Fruit fly (Drosophila melanogaster) whole organism, prepupa: ENCODE measurements around the gene bwa.

Experiments
- Blimp-1 ChIP-seq: fragments of 200-800 bp; sonication (Bioruptor generic); optimal IDR thresholded peaks from 3 replicates; lab custom pipeline; 2017; ENCODE audit warnings: missing biosample characterization, missing genetic modification characterization, mild to moderate bottlenecking, moderate library complexity, missing genetic modification reagents
- CG10631 ChIP-seq: fragments of 200-800 bp; sonication (Bioruptor generic); optimal IDR thresholded peaks from 2 replicates; lab custom pipeline; 2016; ENCODE audit warnings: missing biosample characterization, missing genetic modification characterization
- CG11294 ChIP-seq: fragments of 200-800 bp; sonication (Bioruptor generic); IDR thresholded peaks from 2 replicates; pipeline ENCODE4 v1.3.6; 2022; ENCODE audit warnings: missing biosample characterization, missing genetic modification characterization
- CG11902 ChIP-seq: fragments of 200-800 bp; sonication (Bioruptor generic); optimal IDR thresholded peaks from 3 replicates; lab custom pipeline; 2016; ENCODE audit warnings: missing biosample characterization, missing genetic modification characterization
- CG1621 ChIP-seq: fragments of 200-800 bp; sonication (Bioruptor generic); optimal IDR thresholded peaks from 3 replicates; lab custom pipeline; 2018; ENCODE audit warnings: missing biosample characterization, mild to moderate bottlenecking, missing genetic modification characterization
- CG16779 ChIP-seq: fragments of 200-800 bp; sonication (Bioruptor generic); optimal IDR thresholded peaks from 3 replicates; lab custom pipeline; 2017; ENCODE audit warnings: missing biosample characterization, mild to moderate bottlenecking, missing genetic modification characterization
- CG3032 ChIP-seq: fragments of 200-800 bp; optimal IDR thresholded peaks from 2 replicates; lab custom pipeline; 2019; ENCODE audit warnings: missing biosample characterization, mild to moderate bottlenecking, missing genetic modification characterization, moderate library complexity
- CG31627 ChIP-seq: fragments of 200-800 bp; sonication (Bioruptor generic); optimal IDR thresholded peaks from 3 replicates; lab custom pipeline; 2016; ENCODE audit warnings: missing biosample characterization, missing genetic modification characterization
- CG32006 ChIP-seq: fragments of 200-800 bp; sonication (Bioruptor generic); optimal IDR thresholded peaks from 3 replicates; lab custom pipeline; 2017; ENCODE audit warnings: missing biosample characterization, mild to moderate bottlenecking, missing genetic modification characterization
- CG34406 ChIP-seq: fragments of 200-800 bp; sonication (Bioruptor generic); optimal IDR thresholded peaks from 3 replicates; lab custom pipeline; 2016; ENCODE audit warnings: missing biosample characterization, missing genetic modification characterization
- CG3919 ChIP-seq: fragments of 200-800 bp; sonication (Bioruptor generic); optimal IDR thresholded peaks from 3 replicates; lab custom pipeline; 2016; ENCODE audit warnings: missing biosample characterization, missing genetic modification characterization
- CG4318 ChIP-seq: fragments of 200-800 bp; sonication (Bioruptor generic); optimal IDR thresholded peaks from 3 replicates; lab custom pipeline; 2017; ENCODE audit warnings: missing biosample characterization, mild to moderate bottlenecking, missing genetic modification characterization
- CG6276 ChIP-seq: fragments of 200-800 bp; sonication (Bioruptor generic); optimal IDR thresholded peaks from 2 replicates; lab custom pipeline; 2017; ENCODE audit warnings: missing biosample characterization, mild to moderate bottlenecking, missing genetic modification characterization
- CG6808 ChIP-seq: fragments of 200-800 bp; sonication (Bioruptor generic); optimal IDR thresholded peaks from 3 replicates; lab custom pipeline; 2017; ENCODE audit warnings: missing biosample characterization, missing genetic modification characterization, mild to moderate bottlenecking, moderate library complexity, missing genetic modification reagents
- CG7368 ChIP-seq: fragments of 200-800 bp; sonication (Bioruptor generic); optimal IDR thresholded peaks from 3 replicates; lab custom pipeline; 2016; ENCODE audit warnings: missing biosample characterization, missing genetic modification characterization
- CG8119 ChIP-seq: fragments of 200-800 bp; sonication (Bioruptor generic); IDR thresholded peaks from 3 replicates; pipeline ENCODE4 v1.3.6; 2022; ENCODE audit warnings: missing biosample characterization, missing genetic modification characterization
- CG8319 ChIP-seq: fragments of 200-800 bp; sonication (Bioruptor generic); optimal IDR thresholded peaks from 3 replicates; lab custom pipeline; 2016; ENCODE audit warnings: missing biosample characterization, missing genetic modification characterization
- CG8632 ChIP-seq: fragments of 200-800 bp; sonication (Bioruptor generic); optimal IDR thresholded peaks from 3 replicates; lab custom pipeline; 2016; ENCODE audit warnings: missing biosample characterization, missing genetic modification characterization
- CG9139 ChIP-seq: fragments of 200-800 bp; sonication (Bioruptor generic); optimal IDR thresholded peaks from 3 replicates; lab custom pipeline; 2017; ENCODE audit warnings: missing biosample characterization, mild to moderate bottlenecking, missing genetic modification characterization
- Eip75B ChIP-seq: fragments of 200-800 bp; sonication (Bioruptor generic); optimal IDR thresholded peaks from 3 replicates; lab custom pipeline; 2016; ENCODE audit warnings: missing biosample characterization, missing genetic modification characterization
- Eip78C ChIP-seq: fragments of 200-800 bp; sonication (Bioruptor generic); peaks from one replicate; lab custom pipeline; 2016; ENCODE audit warnings: missing biosample characterization, missing genetic modification characterization
- Eip93F ChIP-seq: fragments of 200-800 bp; sonication (Bioruptor generic); optimal IDR thresholded peaks from 2 replicates; lab custom pipeline; 2016; ENCODE audit warnings: missing biosample characterization, mild to moderate bottlenecking, missing genetic modification characterization
- Ets21C ChIP-seq: fragments of 200-800 bp; sonication (Bioruptor generic); optimal IDR thresholded peaks from 3 replicates; lab custom pipeline; 2016; ENCODE audit warnings: missing biosample characterization, missing genetic modification characterization
- Ets96B ChIP-seq: fragments of 200-800 bp; optimal IDR thresholded peaks from 2 replicates; lab custom pipeline; 2019; ENCODE audit warnings: missing biosample characterization, mild to moderate bottlenecking, missing genetic modification characterization, moderate library complexity
- Gug ChIP-seq: fragments of 200-800 bp; sonication (Bioruptor generic); IDR thresholded peaks from 2 replicates; pipeline ENCODE4 v1.3.6; 2022; ENCODE audit warnings: missing biosample characterization, missing genetic modification characterization
- Hr38 ChIP-seq: sonication (Bioruptor generic); optimal IDR thresholded peaks from 2 replicates; lab custom pipeline; 2016; ENCODE audit warnings: missing biosample characterization, missing genetic modification characterization
- Hr39 ChIP-seq: fragments of 200-800 bp; sonication (Bioruptor generic); optimal IDR thresholded peaks from 2 replicates; lab custom pipeline; 2016; ENCODE audit warnings: missing biosample characterization, missing genetic modification characterization
- Hr4 ChIP-seq: fragments of 200-800 bp; sonication (Bioruptor generic); optimal IDR thresholded peaks from 3 replicates; lab custom pipeline; 2016; ENCODE audit warnings: missing biosample characterization, missing genetic modification characterization
- Lpt ChIP-seq: fragments of 200-800 bp; sonication (Bioruptor generic); optimal IDR thresholded peaks from 3 replicates; lab custom pipeline; 2016; ENCODE audit warnings: missing biosample characterization, missing genetic modification characterization
- Met ChIP-seq: fragments of 200-800 bp; sonication (Bioruptor generic); optimal IDR thresholded peaks from 3 replicates; lab custom pipeline; 2016; ENCODE audit warnings: missing biosample characterization, missing genetic modification characterization
- OdsH ChIP-seq: fragments of 200-800 bp; sonication (Bioruptor generic); optimal IDR thresholded peaks from 3 replicates; lab custom pipeline; 2016; ENCODE audit warnings: missing biosample characterization, missing genetic modification characterization
- Smox ChIP-seq: fragments of 200-800 bp; sonication (Bioruptor generic); optimal IDR thresholded peaks from 3 replicates; lab custom pipeline; 2016; ENCODE audit warnings: missing biosample characterization, missing genetic modification characterization
- Sox102F ChIP-seq: fragments of 200-800 bp; sonication (Bioruptor generic); optimal IDR thresholded peaks from 2 replicates; lab custom pipeline; 2016; ENCODE audit warnings: missing biosample characterization, mild to moderate bottlenecking, missing genetic modification characterization
- Sox14 ChIP-seq: fragments of 200-800 bp; sonication (Bioruptor generic); optimal IDR thresholded peaks from 3 replicates; lab custom pipeline; 2016; ENCODE audit warnings: missing biosample characterization, missing genetic modification characterization
- Sox15 ChIP-seq: fragments of 200-800 bp; sonication (Bioruptor generic); optimal IDR thresholded peaks from 3 replicates; lab custom pipeline; 2016; ENCODE audit warnings: missing biosample characterization, missing genetic modification characterization
- acj6 ChIP-seq: fragments of 200-800 bp; sonication (Bioruptor generic); optimal IDR thresholded peaks from 3 replicates; lab custom pipeline; 2016; ENCODE audit warnings: missing biosample characterization, missing genetic modification characterization
- cyc ChIP-seq: fragments of 200-800 bp; sonication (Bioruptor generic); optimal IDR thresholded peaks from 3 replicates; lab custom pipeline; 2016; ENCODE audit warnings: missing biosample characterization, missing genetic modification characterization
- dac ChIP-seq: fragments of 200-800 bp; sonication (Bioruptor generic); optimal IDR thresholded peaks from 2 replicates; lab custom pipeline; 2017; ENCODE audit warnings: missing biosample characterization, mild to moderate bottlenecking, missing genetic modification characterization
- eg ChIP-seq: fragments of 200-800 bp; sonication (Bioruptor generic); IDR thresholded peaks from 3 replicates; pipeline ENCODE4 v1.3.6; 2022; ENCODE audit warnings: missing biosample characterization, missing genetic modification characterization
- fd59A ChIP-seq: fragments of 200-800 bp; sonication (Bioruptor generic); optimal IDR thresholded peaks from 2 replicates; lab custom pipeline; 2017; ENCODE audit warnings: missing biosample characterization, mild to moderate bottlenecking, missing genetic modification characterization, missing genetic modification reagents
- fkh ChIP-seq: fragments of 200-800 bp; sonication (Bioruptor generic); optimal IDR thresholded peaks from 3 replicates; lab custom pipeline; 2017; ENCODE audit warnings: missing biosample characterization, mild to moderate bottlenecking, missing genetic modification characterization, moderate library complexity
- lz ChIP-seq: fragments of 200-800 bp; sonication (Bioruptor generic); optimal IDR thresholded peaks from 3 replicates; lab custom pipeline; 2016; ENCODE audit warnings: missing biosample characterization, missing genetic modification characterization
- net ChIP-seq: fragments of 200-800 bp; sonication (Bioruptor generic); optimal IDR thresholded peaks from 3 replicates; lab custom pipeline; 2016; ENCODE audit warnings: missing biosample characterization, missing genetic modification characterization
- pdm3 ChIP-seq: fragments of 200-800 bp; sonication (Bioruptor generic); optimal IDR thresholded peaks from 3 replicates; lab custom pipeline; 2016; ENCODE audit warnings: missing biosample characterization, missing genetic modification characterization
- salr ChIP-seq, 2 experiments: fragments of 200-800 bp; sonication (Bioruptor generic); optimal IDR thresholded peaks; 3 replicates each; lab custom pipeline; 2016 to 2018; ENCODE audit warnings: missing biosample characterization in 2 of 2, missing genetic modification characterization in 2 of 2, mild to moderate bottlenecking in 1 of 2
- ss ChIP-seq, 2 experiments: fragments of 200-800 bp; sonication (Bioruptor generic); optimal IDR thresholded peaks; 2 replicates in 1 of 2; 3 replicates in 1 of 2; lab custom pipeline; 2017 to 2018; ENCODE audit warnings: mild to moderate bottlenecking in 2 of 2, missing biosample characterization in 2 of 2, missing genetic modification characterization in 2 of 2, moderate library complexity in 1 of 2
- topi ChIP-seq: fragments of 200-800 bp; sonication (Bioruptor generic); optimal IDR thresholded peaks from 3 replicates; lab custom pipeline; 2016; ENCODE audit warnings: missing biosample characterization, missing genetic modification characterization
- vri ChIP-seq: fragments of 200-800 bp; sonication (Bioruptor generic); optimal IDR thresholded peaks from 3 replicates; lab custom pipeline; 2016; ENCODE audit warnings: missing biosample characterization, mild to moderate bottlenecking, missing genetic modification characterization

The bwa gene

DNA sequence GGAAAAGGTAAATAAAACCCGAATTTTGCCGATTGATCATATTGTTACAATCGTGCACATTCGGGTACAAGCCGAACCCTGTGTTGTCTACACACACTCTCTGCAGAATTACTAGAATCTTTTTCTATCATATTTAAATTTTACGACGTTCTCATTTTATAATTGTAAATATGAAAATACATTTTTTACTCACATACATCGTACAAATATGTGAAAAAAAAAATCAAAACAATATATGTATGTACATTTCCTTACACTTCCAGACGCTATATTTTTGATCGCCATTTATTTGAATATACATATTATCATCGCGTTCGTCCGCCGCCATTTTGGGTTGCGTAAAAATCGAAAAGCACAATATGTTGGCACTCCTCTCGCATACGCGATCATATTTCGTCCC is 51.6 kb downstream of the bwa start:
- TF ChIP-seq Eip78C = peak; percentile 54
- no peak for TF ChIP-seq fkh (GFP tag; lab: Kevin White, UChicago)

DNA sequence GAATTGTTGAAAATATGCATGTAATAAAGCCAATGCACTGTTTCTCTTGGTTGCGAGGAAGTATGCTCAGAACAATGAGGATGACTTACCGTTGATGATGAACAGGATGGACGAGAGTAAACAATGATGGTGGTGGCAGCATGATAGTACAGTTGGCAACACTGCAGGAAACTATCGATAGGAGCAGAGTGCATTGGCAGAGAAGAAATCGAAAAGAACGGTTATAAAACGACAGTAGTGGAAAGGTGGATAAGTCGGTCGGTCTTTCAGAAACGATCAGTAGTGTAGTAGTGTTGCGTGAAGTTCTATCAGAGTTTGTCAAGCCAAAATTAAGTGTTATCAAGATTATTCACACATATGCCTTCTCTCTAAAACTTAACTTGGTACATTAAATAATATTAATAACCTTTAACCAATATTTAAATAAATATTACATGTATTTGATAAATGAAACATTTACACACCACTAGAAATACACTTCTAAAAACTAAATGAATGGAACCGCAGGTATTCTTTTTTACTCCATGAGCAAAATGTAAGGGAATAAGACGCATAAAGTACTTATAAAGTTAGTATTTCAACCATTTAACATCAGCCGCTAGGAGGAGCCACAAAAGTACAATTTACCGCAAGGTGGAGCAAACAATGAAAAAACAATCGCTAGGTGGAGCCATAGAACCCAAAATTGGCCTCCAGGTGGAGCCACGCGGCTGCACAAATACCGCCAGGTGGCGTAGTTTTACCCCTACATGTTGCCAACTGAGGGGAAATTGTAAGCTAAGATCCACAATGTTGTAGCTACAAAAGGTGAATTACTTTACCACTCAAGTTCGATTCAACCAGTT is 54.4 kb downstream of the bwa start:
- TF ChIP-seq CG10631 (GFP tag; lab: Kevin White, UChicago) (peak; percentile 65), topi (peak; percentile 47), CG11294 (no peak), net (peak; percentile 62), CG4318 (GFP tag; lab: Kevin White, UChicago) (peak; percentile 53), fd59A (GFP tag; lab: Kevin White, UChicago) (peak; percentile 42), Gug (GFP tag; lab: Robert Waterston, UW) (peak; percentile 54), Hr39 (GFP tag; lab: Kevin White, UChicago) (peak; percentile 81), Sox14 (peak; percentile 9), CG6276 (GFP tag; lab: Kevin White, UChicago) (peak; percentile 72), Sox15 (no peak), OdsH (GFP tag; lab: Kevin White, UChicago) (peak; percentile 32), Eip75B (peak; percentile 30), CG3032 (tag; lab: Kevin White, UChicago) (peak; percentile 70), Sox102F (GFP tag; lab: Kevin White, UChicago) (peak; percentile 64), CG34406 (GFP tag; lab: Kevin White, UChicago) (peak; percentile 53), CG11902 (peak; percentile 62), Hr38 (no peak), CG3919 (peak; percentile 66), Eip93F (no peak), CG6808 (GFP tag; lab: Kevin White, UChicago) (peak; percentile 60), pdm3 (GFP tag; lab: Kevin White, UChicago) (peak; percentile 66), CG8319 (GFP tag; lab: Kevin White, UChicago) (no peak), cyc (GFP tag; lab: Kevin White, UChicago) (peak; percentile 86), vri (GFP tag; lab: Kevin White, UChicago) (peak; percentile 27), Eip78C (peak; percentile 89), Met (GFP tag; lab: Kevin White, UChicago) (peak; percentile 39), salr (GFP tag; optimal IDR thresholded peaks at IDR 0.05; lab: Kevin White, UChicago) (peak; percentile 56 to 70), Hr4 (GFP tag; lab: Kevin White, UChicago) (peak; percentile 45), Smox (GFP tag; lab: Kevin White, UChicago) (peak; percentile 30), CG8632 (GFP tag; lab: Kevin White, UChicago) (peak; percentile 27), CG9139 (peak; percentile 50), lz (GFP tag; lab: Kevin White, UChicago) (peak; percentile 77), CG7368 (GFP tag; lab: Kevin White, UChicago) (no peak), CG31627 (GFP tag; lab: Kevin White, UChicago) (peak; percentile 85), eg (GFP tag; lab: Robert Waterston, UW) (peak; percentile 61; the same call in 2 of the 3 replicates), ss (GFP tag; optimal IDR thresholded peaks at IDR 0.05; lab: Kevin White, UChicago) (peak; percentile 51 to 56), acj6 (peak; percentile 53), CG16779 (tag; lab: Kevin White, UChicago) (peak; percentile 20), Ets96B (peak; percentile 49), Blimp-1 (peak; percentile 33), Lpt (no peak), Ets21C (GFP tag; lab: Kevin White, UChicago) (no peak), dac (GFP tag; lab: Kevin White, UChicago) (peak; percentile 26), CG1621 (tag; lab: Kevin White, UChicago) (peak; percentile 7), CG8119 (GFP tag; lab: Robert Waterston, UW) (peak; percentile 80; the same call in 2 of the 3 replicates), CG32006 (peak; percentile 70)
